Worm (Caenorhabditis elegans): ENCODE measurements around the gene Y53F4B.62.

DNA sequence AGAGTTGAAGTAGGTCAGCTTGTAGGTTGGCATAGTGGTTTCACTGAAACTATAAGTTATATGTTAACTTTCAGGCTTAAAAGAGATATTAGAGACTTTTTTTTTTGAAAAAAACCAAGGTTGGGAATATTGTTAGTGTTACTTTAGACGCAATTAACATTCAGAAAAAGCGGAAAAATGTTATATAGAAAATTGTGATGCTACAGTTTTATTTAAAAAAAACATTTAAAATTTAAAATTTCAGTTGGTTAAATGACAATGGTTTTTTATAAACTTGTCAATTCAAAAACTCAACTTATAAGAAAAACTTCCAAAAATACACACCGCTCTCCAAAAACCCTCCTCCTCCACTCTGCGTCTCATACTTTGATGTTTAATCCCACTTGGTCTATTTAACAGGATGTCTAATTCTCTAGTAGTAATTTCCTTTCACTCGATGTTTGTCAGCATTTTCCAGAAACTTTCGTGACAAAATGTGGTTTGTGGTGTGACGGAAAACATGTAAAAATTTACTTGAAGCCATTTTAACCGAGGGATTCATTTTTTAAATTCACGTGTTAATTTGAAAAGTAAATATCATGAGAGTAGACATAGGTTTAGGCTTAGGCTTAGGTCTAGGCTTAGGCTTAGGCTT is 44.6 kb upstream of the Y53F4B.62 start, which contains the start of gene gst-31:
- no peak for TF ChIP-seq W03F9.2 (tag; optimal IDR thresholded peaks at IDR 0.05)
- TF ChIP-seq him-1 (tag; optimal IDR thresholded peaks at IDR 0.05) = no peak
- TF ChIP-seq dao-5 (tag; optimal IDR thresholded peaks at IDR 0.05) = no peak

All from whole organism, L4/young adult.